Fruit fly (Drosophila melanogaster) whole organism, prepupa: ENCODE data around the gene ro.

ENCODE experiments used
- CG16779 ChIP-seq: fragments of 200-800 bp; sonication (Bioruptor generic); optimal IDR thresholded peaks from 3 replicates; lab custom pipeline; 2017; ENCODE audit warnings: missing biosample characterization, mild to moderate bottlenecking, missing genetic modification characterization
- Hr39 ChIP-seq: fragments of 200-800 bp; sonication (Bioruptor generic); optimal IDR thresholded peaks from 2 replicates; lab custom pipeline; 2016; ENCODE audit warnings: missing biosample characterization, missing genetic modification characterization
- Lpt ChIP-seq: fragments of 200-800 bp; sonication (Bioruptor generic); optimal IDR thresholded peaks from 3 replicates; lab custom pipeline; 2016; ENCODE audit warnings: missing biosample characterization, missing genetic modification characterization

- no peak for TF ChIP-seq CG16779 (tag; lab: Kevin White, UChicago)
- no peak for TF ChIP-seq Lpt
- TF ChIP-seq Hr39 (GFP tag; lab: Kevin White, UChicago), result no peak
Observed at dm6 chr3R:26887155-26887554, 6.2 kb upstream of the ro start.
